Worm (Caenorhabditis elegans): ENCODE data around the gene spp-1.

- TF ChIP-seq lin-13 (GFP tag; optimal IDR thresholded peaks at IDR 0.05) (no peak), nhr-12 (tag; optimal IDR thresholded peaks at IDR 0.05) (no peak), snpc-4 (tag; optimal IDR thresholded peaks at IDR 0.05) (no peak)
Measured at ce11 chrIII:10331232-10331631, 24.2 kb downstream of the spp-1 start.

All from whole organism, L2 larva.